Worm (Caenorhabditis elegans) whole organism, L1 larva: Measurements from ENCODE around the gene C16C8.7.

ENCODE experiments used
- C04F5.9 ChIP-seq: sonication (generic microtip); optimal IDR thresholded peaks from 2 replicates; lab custom pipeline; 2016; ENCODE audit warnings: missing genetic modification characterization, missing compliant biosample characterization
- F16B12.6 ChIP-seq: fragments of 150-350 bp; optimal IDR thresholded peaks from 2 replicates; lab custom pipeline; 2014; ENCODE audit warnings: missing biosample characterization, missing genetic modification characterization
- aha-1 ChIP-seq: fragments of 150-350 bp; optimal IDR thresholded peaks from 2 replicates; lab custom pipeline; 2014; ENCODE audit warnings: missing biosample characterization, missing genetic modification characterization
- alr-1 ChIP-seq: fragments of 200-800 bp; sonication (Bioruptor generic); optimal IDR thresholded peaks from 2 replicates; lab custom pipeline; 2018; ENCODE audit warnings: borderline replicate concordance, mild to moderate bottlenecking, missing genetic modification characterization, missing compliant biosample characterization
- ama-1 ChIP-seq: fragments of 150-350 bp; optimal IDR thresholded peaks from 2 replicates; lab custom pipeline; 2014
- blmp-1 ChIP-seq: fragments of 150-350 bp; optimal IDR thresholded peaks from 2 replicates; lab custom pipeline; 2014; ENCODE audit warnings: missing biosample characterization, missing genetic modification characterization
- ceh-63 ChIP-seq: fragments of 200-800 bp; sonication (Bioruptor generic); optimal IDR thresholded peaks from 2 replicates; lab custom pipeline; 2018; ENCODE audit warnings: mild to moderate bottlenecking, missing genetic modification characterization, missing compliant biosample characterization
- ceh-8 ChIP-seq: fragments of 200-800 bp; sonication (Bioruptor generic); optimal IDR thresholded peaks from 2 replicates; lab custom pipeline; 2018; ENCODE audit warnings: mild to moderate bottlenecking, missing genetic modification characterization, moderate library complexity, missing compliant biosample characterization
- ceh-88 ChIP-seq: fragments of 200-800 bp; sonication (Bioruptor generic); IDR thresholded peaks from 2 replicates; pipeline ENCODE4 v1.3.6; 2022; ENCODE audit warnings: missing genetic modification characterization, missing compliant biosample characterization
- dpl-1 ChIP-seq, 3 experiments: fragments of 150-350 bp in 2 of 3; sonication (generic microtip) in 1 of 3; optimal IDR thresholded peaks; 2 replicates each; lab custom pipeline; 2014 to 2017; ENCODE audit warnings: missing biosample characterization in 3 of 3, missing genetic modification characterization in 3 of 3, missing genetic modification reagents in 3 of 3
- dsc-1 ChIP-seq: sonication (generic microtip); optimal IDR thresholded peaks from 2 replicates; lab custom pipeline; 2016; ENCODE audit warnings: mild to moderate bottlenecking, missing genetic modification characterization, missing compliant biosample characterization
- efl-1 ChIP-seq, 4 experiments: fragments of 150-350 bp; optimal IDR thresholded peaks in 3 of 4; peaks in 1 of 4; 1 replicate in 1 of 4; 2 replicates in 3 of 4; lab custom pipeline; 2014; ENCODE audit warnings: missing biosample characterization in 2 of 4, missing genetic modification characterization in 2 of 4, missing genetic modification reagents in 2 of 4
- elt-2 ChIP-seq: sonication (generic microtip); optimal IDR thresholded peaks from 2 replicates; lab custom pipeline; 2016; ENCODE audit warnings: missing genetic modification characterization, mild to moderate bottlenecking, inconsistent platforms, missing compliant biosample characterization, missing genetic modification reagents
- elt-3 ChIP-seq, 6 experiments: fragments of 150-350 bp in 1 of 6; sonication (generic microtip); optimal IDR thresholded peaks; 2 replicates each; lab custom pipeline; 2017 to 2018; ENCODE audit warnings: missing biosample characterization in 6 of 6, missing genetic modification characterization in 6 of 6, inconsistent platforms in 1 of 6
- hlh-17 ChIP-seq: fragments of 200-800 bp; sonication (Bioruptor generic); optimal IDR thresholded peaks from 2 replicates; lab custom pipeline; 2018; ENCODE audit warnings: missing genetic modification characterization, mild to moderate bottlenecking, missing compliant biosample characterization, moderate library complexity, borderline replicate concordance
- hlh-4 ChIP-seq: sonication (generic microtip); optimal IDR thresholded peaks from 2 replicates; lab custom pipeline; 2016; ENCODE audit warnings: mild to moderate bottlenecking, missing genetic modification characterization, missing compliant biosample characterization
- irx-1 ChIP-seq: sonication (generic microtip); optimal IDR thresholded peaks from 2 replicates; lab custom pipeline; 2016; ENCODE audit warnings: missing genetic modification characterization, missing compliant biosample characterization
- isw-1 ChIP-seq: fragments of 200-800 bp; sonication (Bioruptor generic); IDR thresholded peaks from 2 replicates; pipeline ENCODE4 v1.3.6; 2022; ENCODE audit warnings: missing genetic modification characterization, missing compliant biosample characterization
- lin-13 ChIP-seq: fragments of 150-350 bp; optimal IDR thresholded peaks from 2 replicates; lab custom pipeline; 2014; ENCODE audit warnings: missing biosample characterization, missing genetic modification reagents, missing genetic modification characterization
- lin-14 ChIP-seq: fragments of 200-800 bp; sonication (Bioruptor generic); optimal IDR thresholded peaks from 2 replicates; lab custom pipeline; 2018; ENCODE audit warnings: mild to moderate bottlenecking, missing genetic modification characterization, moderate library complexity, missing compliant biosample characterization
- lin-35 ChIP-seq, 2 experiments: fragments of 150-350 bp; optimal IDR thresholded peaks; 2 replicates each; lab custom pipeline; 2014; ENCODE audit warnings: missing biosample characterization in 2 of 2, missing genetic modification characterization in 2 of 2, missing genetic modification reagents in 2 of 2
- lir-3 ChIP-seq: sonication (generic microtip); optimal IDR thresholded peaks from 2 replicates; lab custom pipeline; 2016; ENCODE audit warnings: mild to moderate bottlenecking, missing genetic modification characterization, moderate library complexity, missing compliant biosample characterization; ENCODE audit not compliant: poor library complexity
- mab-9 ChIP-seq: fragments of 200-800 bp; sonication (Bioruptor generic); IDR thresholded peaks from 2 replicates; pipeline ENCODE4 v1.3.6; 2022; ENCODE audit warnings: missing genetic modification reagents, missing genetic modification characterization, missing compliant biosample characterization
- mdl-1 ChIP-seq, 2 experiments: fragments of 150-350 bp; optimal IDR thresholded peaks; 2 replicates each; lab custom pipeline; 2014 to 2017; ENCODE audit warnings: missing biosample characterization in 2 of 2, missing genetic modification characterization in 2 of 2, inconsistent platforms in 1 of 2
- nhr-11 ChIP-seq: fragments of 150-350 bp; optimal IDR thresholded peaks from 2 replicates; lab custom pipeline; 2014; ENCODE audit warnings: missing biosample characterization, missing genetic modification characterization
- nhr-237 ChIP-seq: fragments of 150-350 bp; optimal IDR thresholded peaks from 2 replicates; lab custom pipeline; 2014; ENCODE audit warnings: missing biosample characterization, missing genetic modification characterization
- nhr-47 ChIP-seq: sonication (generic microtip); optimal IDR thresholded peaks from 2 replicates; lab custom pipeline; 2016; ENCODE audit warnings: mild to moderate bottlenecking, missing genetic modification characterization, moderate library complexity, missing compliant biosample characterization
- nhr-71 ChIP-seq: sonication (generic microtip); optimal IDR thresholded peaks from 2 replicates; lab custom pipeline; 2016; ENCODE audit warnings: mild to moderate bottlenecking, missing genetic modification characterization, moderate library complexity, missing compliant biosample characterization
- nhr-76 ChIP-seq: sonication (generic microtip); optimal IDR thresholded peaks from 2 replicates; lab custom pipeline; 2017; ENCODE audit warnings: missing biosample characterization, missing genetic modification characterization
- nhr-77 ChIP-seq: fragments of 150-350 bp; optimal IDR thresholded peaks from 2 replicates; lab custom pipeline; 2014; ENCODE audit warnings: missing biosample characterization, missing genetic modification characterization
- nhr-85 ChIP-seq: sonication (generic microtip); peaks from one replicate; lab custom pipeline; 2016; ENCODE audit warnings: missing genetic modification characterization, inconsistent platforms, missing compliant biosample characterization
- nhr-90 ChIP-seq: sonication (generic microtip); optimal IDR thresholded peaks from 2 replicates; lab custom pipeline; 2016; ENCODE audit warnings: mild to moderate bottlenecking, missing genetic modification characterization, missing compliant biosample characterization; ENCODE audit not compliant: poor library complexity
- pag-3 ChIP-seq: sonication (generic microtip); optimal IDR thresholded peaks from 2 replicates; lab custom pipeline; 2017; ENCODE audit warnings: missing genetic modification characterization, mild to moderate bottlenecking, missing compliant biosample characterization, antibody characterized with exemption, borderline replicate concordance; ENCODE audit not compliant: insufficient read depth
- pax-3 ChIP-seq: fragments of 200-800 bp; sonication (Bioruptor generic); optimal IDR thresholded peaks from 2 replicates; lab custom pipeline; 2018; ENCODE audit warnings: mild to moderate bottlenecking, missing genetic modification characterization, moderate library complexity, missing compliant biosample characterization
- pqm-1 ChIP-seq: sonication (generic microtip); optimal IDR thresholded peaks from 3 replicates; lab custom pipeline; 2017; ENCODE audit warnings: missing biosample characterization, missing genetic modification characterization
- sox-4 ChIP-seq: sonication (generic microtip); optimal IDR thresholded peaks from 2 replicates; lab custom pipeline; 2016; ENCODE audit warnings: missing genetic modification characterization, missing compliant biosample characterization
- sptf-1 ChIP-seq: fragments of 150-350 bp; optimal IDR thresholded peaks from 2 replicates; lab custom pipeline; 2014; ENCODE audit warnings: missing biosample characterization, missing genetic modification characterization
- swsn-7 ChIP-seq: sonication (generic microtip); optimal IDR thresholded peaks from 2 replicates; lab custom pipeline; 2016; ENCODE audit warnings: missing genetic modification characterization, missing compliant biosample characterization
- tbx-2 ChIP-seq: sonication (generic microtip); optimal IDR thresholded peaks from 2 replicates; lab custom pipeline; 2016; ENCODE audit warnings: missing genetic modification characterization, missing compliant biosample characterization
- tlp-1 ChIP-seq: fragments of 150-350 bp; optimal IDR thresholded peaks from 2 replicates; lab custom pipeline; 2014; ENCODE audit warnings: missing biosample characterization, missing genetic modification characterization
- unc-130 ChIP-seq: fragments of 150-350 bp; optimal IDR thresholded peaks from 2 replicates; lab custom pipeline; 2017; ENCODE audit warnings: missing biosample characterization, missing genetic modification characterization, inconsistent platforms
- unc-30 ChIP-seq: sonication (generic microtip); optimal IDR thresholded peaks from 2 replicates; lab custom pipeline; 2017; ENCODE audit warnings: missing biosample characterization, missing genetic modification characterization
- unc-62 ChIP-seq: fragments of 150-350 bp; optimal IDR thresholded peaks from 2 replicates; lab custom pipeline; 2014; ENCODE audit warnings: missing biosample characterization, missing genetic modification reagents, missing genetic modification characterization
- unc-86 ChIP-seq: sonication (generic microtip); optimal IDR thresholded peaks from 2 replicates; lab custom pipeline; 2016; ENCODE audit warnings: missing genetic modification characterization, missing compliant biosample characterization
- xbp-1 ChIP-seq: sonication (generic microtip); optimal IDR thresholded peaks from 2 replicates; lab custom pipeline; 2016; ENCODE audit warnings: missing genetic modification characterization, missing compliant biosample characterization
- ztf-4 ChIP-seq: fragments of 150-350 bp; optimal IDR thresholded peaks from 2 replicates; lab custom pipeline; 2014; ENCODE audit warnings: missing biosample characterization, missing genetic modification characterization

C16C8.7 gene

DNA sequence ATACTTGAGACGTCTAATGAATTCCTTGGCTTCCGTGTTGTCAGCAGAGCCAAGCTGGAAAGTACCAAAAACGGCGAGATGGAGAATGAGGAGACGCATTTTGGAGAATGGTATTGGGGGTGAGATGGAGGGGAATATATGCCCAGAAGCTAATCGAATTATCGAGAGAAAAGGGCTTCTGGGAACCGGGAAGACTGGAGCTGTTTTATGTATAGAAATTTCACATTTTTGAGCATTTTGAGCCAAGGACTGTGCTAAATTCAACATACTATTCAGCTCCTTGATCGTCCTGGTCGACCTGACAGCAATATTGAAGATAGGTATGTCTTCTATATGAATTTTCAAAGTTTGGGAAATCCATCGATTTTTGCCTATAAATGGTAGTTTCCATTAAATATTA, at the start of gene C16C8.7:
Gene C16C8.7 (minus strand): TSS at position 101 of the 400 bp plus-strand sequence.
- TF ChIP-seq nhr-77: no peak
- TF ChIP-seq pag-3: no peak
- TF ChIP-seq nhr-76: no peak
- TF ChIP-seq ceh-88 (GFP tag; lab: Robert Waterston, UW): no peak
- TF ChIP-seq lin-35 (GFP tag; optimal IDR thresholded peaks at IDR 0.05; lab: Kevin White, UChicago): no peak
- no peak for TF ChIP-seq hlh-4 (tag; lab: Kevin White, UChicago)
- no peak for TF ChIP-seq nhr-71
- no peak for TF ChIP-seq nhr-85 (tag; lab: Kevin White, UChicago)
- TF ChIP-seq swsn-7 (tag; lab: Kevin White, UChicago): no peak
- TF ChIP-seq sptf-1 (tag; lab: Kevin White, UChicago): no peak
- TF ChIP-seq F16B12.6 (tag; lab: Kevin White, UChicago): no peak
- no peak for TF ChIP-seq hlh-17 (GFP tag; lab: Kevin White, UChicago)
- TF ChIP-seq, all 84 proteins: peak for 0

ce11 chrII:3504717-3505116, 44.8 kb upstream of the C16C8.7 start, which contains the start of gene cyh-1:
Gene cyh-1 (plus strand): TSS chrII:3505017.
- TF ChIP-seq ama-1 (lab: Kevin White, UChicago) (no peak), blmp-1 (tag; lab: Kevin White, UChicago) (no peak), xbp-1 (tag; lab: Kevin White, UChicago) (no peak), unc-62 (no peak), efl-1 (optimal IDR thresholded peaks at IDR 0.05; lab: Kevin White, UChicago) (no peak), efl-1 (GFP tag; optimal IDR thresholded peaks at IDR 0.05 in 1 of 2; lab: Kevin White, UChicago) (no peak), mdl-1 (tag; optimal IDR thresholded peaks at IDR 0.05; lab: Kevin White, UChicago) (no peak), dsc-1 (no peak), nhr-77 (no peak), unc-86 (tag; lab: Kevin White, UChicago) (no peak), mab-9 (GFP tag; lab: Robert Waterston, UW) (no peak), elt-3 (tag; optimal IDR thresholded peaks at IDR 0.05; lab: Kevin White, UChicago) (no peak), alr-1 (tag; lab: Kevin White, UChicago) (no peak), aha-1 (tag; lab: Kevin White, UChicago) (no peak), tbx-2 (tag; lab: Kevin White, UChicago) (no peak)

ce11 chrII:3502520-3503323, 42.8 kb upstream of the C16C8.7 start, which contains the start of the genes col-71 and Y49F6B.2:
Gene col-71 (minus strand): TSS chrII:3502570.
Gene Y49F6B.2 (plus strand): TSS chrII:3502968.
- TF ChIP-seq irx-1 (tag; lab: Kevin White, UChicago) (peak; percentile 92), unc-86 (tag; lab: Kevin White, UChicago) (peak; percentile 75), sox-4 (tag; lab: Kevin White, UChicago) (peak; percentile 76), lin-13 (peak; percentile 80), ceh-63 (no peak), xbp-1 (tag; lab: Kevin White, UChicago) (peak; percentile 87), nhr-76 (no peak), C04F5.9 (tag; lab: Kevin White, UChicago) (peak; percentile 80), nhr-90 (peak; percentile 89), pax-3 (peak; percentile 81), aha-1 (tag; lab: Kevin White, UChicago) (no peak), nhr-11 (peak; percentile 22), lir-3 (tag; lab: Kevin White, UChicago) (peak; percentile 95), ztf-4 (tag; lab: Kevin White, UChicago) (no peak), mdl-1 (tag; optimal IDR thresholded peaks at IDR 0.05; lab: Kevin White, UChicago) (peak in 1 of 2 experiments; percentile 53), pqm-1 (no peak), pag-3 (no peak), unc-130 (tag; lab: Kevin White, UChicago) (peak; percentile 24), nhr-85 (tag; lab: Kevin White, UChicago) (peak; percentile 91), nhr-237 (peak; percentile 40), nhr-47 (tag; lab: Kevin White, UChicago) (peak; percentile 90), ama-1 (lab: Kevin White, UChicago) (no peak), dpl-1 (GFP tag; optimal IDR thresholded peaks at IDR 0.05; lab: Kevin White, UChicago) (peak; percentile 65 to 79 (median 74)), unc-30 (tag; lab: Kevin White, UChicago) (no peak), tlp-1 (no peak), lin-35 (GFP tag; optimal IDR thresholded peaks at IDR 0.05; lab: Kevin White, UChicago) (peak; percentile 71 to 74), ceh-8 (GFP tag; lab: Kevin White, UChicago) (peak; percentile 96), lin-14 (GFP tag; lab: Kevin White, UChicago) (peak; percentile 89), elt-2 (peak; percentile 68), isw-1 (GFP tag; lab: Robert Waterston, UW) (peak; percentile 74)
